Fruit fly (Drosophila melanogaster) whole organism, prepupa: ENCODE results near the gene CG43288.
A peak's percentile ranks its signal among the peaks of the same experiment; 100 is the strongest.

Experiments
- Blimp-1 ChIP-seq: fragments of 200-800 bp; sonication (Bioruptor generic); optimal IDR thresholded peaks from 3 replicates; lab custom pipeline; 2017; ENCODE audit warnings: missing biosample characterization, missing genetic modification characterization, mild to moderate bottlenecking, moderate library complexity, missing genetic modification reagents
- CG10631 ChIP-seq: fragments of 200-800 bp; sonication (Bioruptor generic); optimal IDR thresholded peaks from 2 replicates; lab custom pipeline; 2016; ENCODE audit warnings: missing biosample characterization, missing genetic modification characterization
- CG10669 ChIP-seq: fragments of 200-800 bp; sonication (Bioruptor generic); optimal IDR thresholded peaks from 3 replicates; lab custom pipeline; 2018; ENCODE audit warnings: missing biosample characterization, mild to moderate bottlenecking, missing genetic modification characterization, moderate library complexity
- CG11294 ChIP-seq: fragments of 200-800 bp; sonication (Bioruptor generic); IDR thresholded peaks from 2 replicates; pipeline ENCODE4 v1.3.6; 2022; ENCODE audit warnings: missing biosample characterization, missing genetic modification characterization
- CG11762 ChIP-seq: fragments of 200-800 bp; sonication (Bioruptor generic); optimal IDR thresholded peaks from 3 replicates; lab custom pipeline; 2016; ENCODE audit warnings: missing biosample characterization, missing genetic modification characterization; ENCODE audit not compliant: insufficient read depth
- CG1621 ChIP-seq: fragments of 200-800 bp; sonication (Bioruptor generic); optimal IDR thresholded peaks from 3 replicates; lab custom pipeline; 2018; ENCODE audit warnings: missing biosample characterization, mild to moderate bottlenecking, missing genetic modification characterization
- CG3032 ChIP-seq: fragments of 200-800 bp; optimal IDR thresholded peaks from 2 replicates; lab custom pipeline; 2019; ENCODE audit warnings: missing biosample characterization, mild to moderate bottlenecking, missing genetic modification characterization, moderate library complexity
- CG31627 ChIP-seq: fragments of 200-800 bp; sonication (Bioruptor generic); optimal IDR thresholded peaks from 3 replicates; lab custom pipeline; 2016; ENCODE audit warnings: missing biosample characterization, missing genetic modification characterization
- CG32006 ChIP-seq: fragments of 200-800 bp; sonication (Bioruptor generic); optimal IDR thresholded peaks from 3 replicates; lab custom pipeline; 2017; ENCODE audit warnings: missing biosample characterization, mild to moderate bottlenecking, missing genetic modification characterization
- CG4318 ChIP-seq: fragments of 200-800 bp; sonication (Bioruptor generic); optimal IDR thresholded peaks from 3 replicates; lab custom pipeline; 2017; ENCODE audit warnings: missing biosample characterization, mild to moderate bottlenecking, missing genetic modification characterization
- CG6163 ChIP-seq: fragments of 200-800 bp; sonication (Bioruptor generic); IDR thresholded peaks from 3 replicates; pipeline ENCODE4 v1.3.6; 2022; ENCODE audit warnings: missing biosample characterization, missing genetic modification characterization
- CG6276 ChIP-seq: fragments of 200-800 bp; sonication (Bioruptor generic); optimal IDR thresholded peaks from 2 replicates; lab custom pipeline; 2017; ENCODE audit warnings: missing biosample characterization, mild to moderate bottlenecking, missing genetic modification characterization
- CG6808 ChIP-seq: fragments of 200-800 bp; sonication (Bioruptor generic); optimal IDR thresholded peaks from 3 replicates; lab custom pipeline; 2017; ENCODE audit warnings: missing biosample characterization, missing genetic modification characterization, mild to moderate bottlenecking, moderate library complexity, missing genetic modification reagents
- CG8119 ChIP-seq: fragments of 200-800 bp; sonication (Bioruptor generic); IDR thresholded peaks from 3 replicates; pipeline ENCODE4 v1.3.6; 2022; ENCODE audit warnings: missing biosample characterization, missing genetic modification characterization
- CG8319 ChIP-seq: fragments of 200-800 bp; sonication (Bioruptor generic); optimal IDR thresholded peaks from 3 replicates; lab custom pipeline; 2016; ENCODE audit warnings: missing biosample characterization, missing genetic modification characterization
- CG8632 ChIP-seq: fragments of 200-800 bp; sonication (Bioruptor generic); optimal IDR thresholded peaks from 3 replicates; lab custom pipeline; 2016; ENCODE audit warnings: missing biosample characterization, missing genetic modification characterization
- CG9139 ChIP-seq: fragments of 200-800 bp; sonication (Bioruptor generic); optimal IDR thresholded peaks from 3 replicates; lab custom pipeline; 2017; ENCODE audit warnings: missing biosample characterization, mild to moderate bottlenecking, missing genetic modification characterization
- Eip75B ChIP-seq: fragments of 200-800 bp; sonication (Bioruptor generic); optimal IDR thresholded peaks from 3 replicates; lab custom pipeline; 2016; ENCODE audit warnings: missing biosample characterization, missing genetic modification characterization
- Eip78C ChIP-seq: fragments of 200-800 bp; sonication (Bioruptor generic); peaks from one replicate; lab custom pipeline; 2016; ENCODE audit warnings: missing biosample characterization, missing genetic modification characterization
- Ets96B ChIP-seq: fragments of 200-800 bp; optimal IDR thresholded peaks from 2 replicates; lab custom pipeline; 2019; ENCODE audit warnings: missing biosample characterization, mild to moderate bottlenecking, missing genetic modification characterization, moderate library complexity
- Gug ChIP-seq: fragments of 200-800 bp; sonication (Bioruptor generic); IDR thresholded peaks from 2 replicates; pipeline ENCODE4 v1.3.6; 2022; ENCODE audit warnings: missing biosample characterization, missing genetic modification characterization
- Lpt ChIP-seq: fragments of 200-800 bp; sonication (Bioruptor generic); optimal IDR thresholded peaks from 3 replicates; lab custom pipeline; 2016; ENCODE audit warnings: missing biosample characterization, missing genetic modification characterization
- Met ChIP-seq: fragments of 200-800 bp; sonication (Bioruptor generic); optimal IDR thresholded peaks from 3 replicates; lab custom pipeline; 2016; ENCODE audit warnings: missing biosample characterization, missing genetic modification characterization
- OdsH ChIP-seq: fragments of 200-800 bp; sonication (Bioruptor generic); optimal IDR thresholded peaks from 3 replicates; lab custom pipeline; 2016; ENCODE audit warnings: missing biosample characterization, missing genetic modification characterization
- Smox ChIP-seq: fragments of 200-800 bp; sonication (Bioruptor generic); optimal IDR thresholded peaks from 3 replicates; lab custom pipeline; 2016; ENCODE audit warnings: missing biosample characterization, missing genetic modification characterization
- Sox102F ChIP-seq: fragments of 200-800 bp; sonication (Bioruptor generic); optimal IDR thresholded peaks from 2 replicates; lab custom pipeline; 2016; ENCODE audit warnings: missing biosample characterization, mild to moderate bottlenecking, missing genetic modification characterization
- Sox14 ChIP-seq: fragments of 200-800 bp; sonication (Bioruptor generic); optimal IDR thresholded peaks from 3 replicates; lab custom pipeline; 2016; ENCODE audit warnings: missing biosample characterization, missing genetic modification characterization
- acj6 ChIP-seq: fragments of 200-800 bp; sonication (Bioruptor generic); optimal IDR thresholded peaks from 3 replicates; lab custom pipeline; 2016; ENCODE audit warnings: missing biosample characterization, missing genetic modification characterization
- cyc ChIP-seq: fragments of 200-800 bp; sonication (Bioruptor generic); optimal IDR thresholded peaks from 3 replicates; lab custom pipeline; 2016; ENCODE audit warnings: missing biosample characterization, missing genetic modification characterization
- dac ChIP-seq: fragments of 200-800 bp; sonication (Bioruptor generic); optimal IDR thresholded peaks from 2 replicates; lab custom pipeline; 2017; ENCODE audit warnings: missing biosample characterization, mild to moderate bottlenecking, missing genetic modification characterization
- dsx ChIP-seq: fragments of 200-800 bp; optimal IDR thresholded peaks from 3 replicates; lab custom pipeline; 2019; ENCODE audit warnings: missing biosample characterization, mild to moderate bottlenecking, missing genetic modification characterization, moderate library complexity; ENCODE audit not compliant: poor library complexity, severe bottlenecking
- eg ChIP-seq: fragments of 200-800 bp; sonication (Bioruptor generic); IDR thresholded peaks from 3 replicates; pipeline ENCODE4 v1.3.6; 2022; ENCODE audit warnings: missing biosample characterization, missing genetic modification characterization
- esn ChIP-seq: fragments of 200-800 bp; sonication (Bioruptor generic); optimal IDR thresholded peaks from 2 replicates; lab custom pipeline; 2016; ENCODE audit warnings: missing biosample characterization, mild to moderate bottlenecking, missing genetic modification characterization, moderate library complexity
- fd59A ChIP-seq: fragments of 200-800 bp; sonication (Bioruptor generic); optimal IDR thresholded peaks from 2 replicates; lab custom pipeline; 2017; ENCODE audit warnings: missing biosample characterization, mild to moderate bottlenecking, missing genetic modification characterization, missing genetic modification reagents
- fd85E ChIP-seq: fragments of 200-800 bp; sonication (Bioruptor generic); optimal IDR thresholded peaks from 3 replicates; lab custom pipeline; 2016; ENCODE audit warnings: missing biosample characterization, missing genetic modification characterization
- fkh ChIP-seq: fragments of 200-800 bp; sonication (Bioruptor generic); optimal IDR thresholded peaks from 3 replicates; lab custom pipeline; 2017; ENCODE audit warnings: missing biosample characterization, mild to moderate bottlenecking, missing genetic modification characterization, moderate library complexity
- lz ChIP-seq: fragments of 200-800 bp; sonication (Bioruptor generic); optimal IDR thresholded peaks from 3 replicates; lab custom pipeline; 2016; ENCODE audit warnings: missing biosample characterization, missing genetic modification characterization
- pdm3 ChIP-seq: fragments of 200-800 bp; sonication (Bioruptor generic); optimal IDR thresholded peaks from 3 replicates; lab custom pipeline; 2016; ENCODE audit warnings: missing biosample characterization, missing genetic modification characterization
- salr ChIP-seq, 2 experiments: fragments of 200-800 bp; sonication (Bioruptor generic); optimal IDR thresholded peaks; 3 replicates each; lab custom pipeline; 2016 to 2018; ENCODE audit warnings: missing biosample characterization in 2 of 2, missing genetic modification characterization in 2 of 2, mild to moderate bottlenecking in 1 of 2
- spab ChIP-seq: fragments of 200-800 bp; sonication (Bioruptor generic); optimal IDR thresholded peaks from 2 replicates; lab custom pipeline; 2017; ENCODE audit warnings: missing biosample characterization, mild to moderate bottlenecking, missing genetic modification characterization, missing genetic modification reagents
- ss ChIP-seq, 2 experiments: fragments of 200-800 bp; sonication (Bioruptor generic); optimal IDR thresholded peaks; 2 replicates in 1 of 2; 3 replicates in 1 of 2; lab custom pipeline; 2017 to 2018; ENCODE audit warnings: mild to moderate bottlenecking in 2 of 2, missing biosample characterization in 2 of 2, missing genetic modification characterization in 2 of 2, moderate library complexity in 1 of 2
- svp ChIP-seq: fragments of 200-800 bp; sonication (Bioruptor generic); peaks from one replicate; lab custom pipeline; 2016; ENCODE audit warnings: missing biosample characterization, missing genetic modification characterization
- topi ChIP-seq: fragments of 200-800 bp; sonication (Bioruptor generic); optimal IDR thresholded peaks from 3 replicates; lab custom pipeline; 2016; ENCODE audit warnings: missing biosample characterization, missing genetic modification characterization

CG43288 gene

DNA sequence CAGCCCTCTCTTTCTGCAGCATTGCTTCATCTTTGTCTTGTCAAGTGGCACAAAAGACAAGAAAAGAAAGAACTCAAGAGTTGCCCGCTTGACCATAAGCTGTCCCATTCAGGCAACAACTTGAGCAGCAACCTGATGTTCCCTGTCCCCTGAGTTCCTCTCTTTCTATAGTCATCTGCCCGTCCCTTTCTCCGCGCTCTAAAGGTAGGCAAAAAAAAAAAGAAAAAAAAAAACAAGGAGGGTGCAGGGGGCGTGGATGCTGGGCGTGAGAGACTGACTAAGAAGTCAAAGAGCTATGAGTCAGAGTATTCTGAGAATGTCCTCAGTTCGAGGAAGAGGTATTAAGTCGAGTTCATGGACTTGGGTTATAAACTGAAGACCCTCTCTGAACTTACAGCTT lies 12.2 kb upstream of the CG43288 start:
- TF ChIP-seq CG11762 (GFP tag; lab: Kevin White, UChicago), result no peak
- no peak for TF ChIP-seq CG8632 (GFP tag; lab: Kevin White, UChicago)
- no peak for TF ChIP-seq esn
- TF ChIP-seq CG3032, result peak; percentile 20
- TF ChIP-seq eg (GFP tag; lab: Robert Waterston, UW), result no peak
- peak; percentile 21 for TF ChIP-seq fd59A
- peak; percentile 45 for TF ChIP-seq CG9139 (GFP tag; lab: Kevin White, UChicago)
- TF ChIP-seq spab (GFP tag; lab: Kevin White, UChicago), result peak; percentile 29
- peak; percentile 24 for TF ChIP-seq Eip75B (GFP tag; lab: Kevin White, UChicago)
- TF ChIP-seq CG32006 (GFP tag; lab: Kevin White, UChicago), result no peak
- TF ChIP-seq CG6808 (GFP tag; lab: Kevin White, UChicago), result peak; percentile 61
- TF ChIP-seq Sox14 (GFP tag; lab: Kevin White, UChicago), result peak; percentile 21
- peak; percentile 11 for TF ChIP-seq Lpt (GFP tag; lab: Kevin White, UChicago)
- TF ChIP-seq CG6163 (GFP tag; lab: Robert Waterston, UW), result peak; percentile 25; the same call in 1 of the 3 replicates
- TF ChIP-seq pdm3 (GFP tag; lab: Kevin White, UChicago), result no peak
- peak; percentile 35 for TF ChIP-seq dsx (GFP tag; lab: Kevin White, UChicago)
- no peak for TF ChIP-seq CG11294 (GFP tag; lab: Robert Waterston, UW)
- no peak for TF ChIP-seq CG8319 (GFP tag; lab: Kevin White, UChicago)
- TF ChIP-seq ss (GFP tag; optimal IDR thresholded peaks at IDR 0.05; lab: Kevin White, UChicago), result peak; percentile 51 to 56
- peak; percentile 21 for TF ChIP-seq Ets96B

DNA sequence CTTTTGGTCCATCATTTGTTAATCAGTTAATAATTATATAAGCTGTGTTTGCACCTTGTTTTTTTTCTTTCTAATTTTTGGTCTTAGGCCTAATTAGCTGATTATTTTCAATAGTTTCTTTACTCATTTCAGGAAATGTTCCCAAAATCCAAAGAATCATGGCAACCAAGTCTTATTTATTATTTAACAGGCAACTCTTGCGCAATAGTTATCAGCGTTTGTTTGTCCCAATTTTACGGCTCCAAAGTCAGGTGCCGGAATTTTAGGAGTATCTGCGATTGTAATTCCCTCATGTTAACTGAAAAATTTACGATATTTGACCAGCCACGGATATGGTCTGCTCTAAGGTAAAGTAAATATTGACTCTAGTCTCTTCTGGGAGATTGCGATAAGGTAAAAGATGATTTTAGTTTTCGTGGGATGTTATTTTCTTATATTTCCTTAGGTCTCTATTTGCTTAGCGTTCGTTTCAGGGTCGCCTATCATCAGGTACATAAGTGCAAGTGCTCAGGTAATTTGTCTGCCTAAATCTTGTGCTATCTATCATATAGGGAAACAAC lies 10.5 kb upstream of the CG43288 start:
- peak; percentile 89 for TF ChIP-seq fkh (GFP tag; lab: Kevin White, UChicago)
- no peak for TF ChIP-seq fd59A
- TF ChIP-seq, all 60 proteins: peak for 1

DNA sequence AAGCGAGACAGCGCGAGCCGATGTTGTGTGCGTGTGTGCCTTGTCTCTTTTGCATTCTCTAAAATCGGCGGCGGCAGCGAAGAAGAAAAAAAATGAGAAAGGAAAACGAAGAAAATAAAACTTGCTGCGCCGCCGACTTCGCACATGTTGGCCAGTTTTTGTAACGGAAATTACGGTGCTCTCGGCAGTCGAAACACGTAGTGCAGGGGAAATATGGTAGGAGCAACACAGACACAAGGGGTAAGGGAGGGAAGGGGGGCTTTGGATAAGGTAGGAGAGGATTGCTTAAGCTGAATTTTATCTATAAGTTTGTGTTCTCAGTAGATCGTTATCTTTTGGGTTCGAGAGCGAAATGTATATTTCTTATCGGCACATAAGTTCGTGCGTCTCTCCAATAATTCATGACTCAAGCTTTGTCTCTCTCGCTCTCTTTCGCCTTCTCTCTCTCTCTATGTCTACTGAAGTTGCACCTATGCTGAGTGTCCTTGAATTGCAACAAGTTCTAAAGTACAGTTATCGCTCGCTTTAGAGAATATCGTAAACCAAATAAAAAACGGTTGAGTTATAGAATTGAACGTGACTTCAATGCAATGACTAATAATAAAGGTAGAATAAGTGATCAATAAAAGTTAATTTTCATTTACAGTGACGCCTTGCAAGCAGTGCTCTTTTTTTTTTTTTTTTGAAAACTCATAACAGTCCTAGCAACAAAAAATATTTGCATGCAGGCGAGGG lies 8.9 kb upstream of the CG43288 start:
- 0 out of 2 replicates have a peak, but pooled peaks have one; percentile 23 for TF ChIP-seq Gug (GFP tag; lab: Robert Waterston, UW)
- peak; percentile 26 for TF ChIP-seq OdsH
- TF ChIP-seq Lpt (GFP tag; lab: Kevin White, UChicago), result peak; percentile 5
- TF ChIP-seq CG31627 (GFP tag; lab: Kevin White, UChicago), result no peak
- no peak for TF ChIP-seq fd85E
- TF ChIP-seq salr (GFP tag; optimal IDR thresholded peaks at IDR 0.05; lab: Kevin White, UChicago), result no peak
- TF ChIP-seq CG8319 (GFP tag; lab: Kevin White, UChicago), result no peak
- TF ChIP-seq svp (GFP tag; lab: Kevin White, UChicago), result no peak
- peak; percentile 28 for TF ChIP-seq CG3032
- peak; percentile 29 to 64 for TF ChIP-seq ss (GFP tag; optimal IDR thresholded peaks at IDR 0.05; lab: Kevin White, UChicago)
- TF ChIP-seq topi (GFP tag; lab: Kevin White, UChicago), result no peak
- TF ChIP-seq CG8632 (GFP tag; lab: Kevin White, UChicago), result no peak
- no peak for TF ChIP-seq Eip75B (GFP tag; lab: Kevin White, UChicago)
- TF ChIP-seq CG10631 (GFP tag; lab: Kevin White, UChicago), result peak; percentile 18
- TF ChIP-seq esn, result no peak
- TF ChIP-seq CG4318 (GFP tag; lab: Kevin White, UChicago), result no peak
- TF ChIP-seq CG32006 (GFP tag; lab: Kevin White, UChicago), result peak; percentile 40
- TF ChIP-seq CG9139 (GFP tag; lab: Kevin White, UChicago), result no peak
- peak; percentile 41; the same call in 2 of the 3 replicates for TF ChIP-seq CG8119 (GFP tag; lab: Robert Waterston, UW)
- no peak for TF ChIP-seq Sox102F (GFP tag; lab: Kevin White, UChicago)
- TF ChIP-seq acj6, result peak; percentile 6
- TF ChIP-seq Ets96B, result peak; percentile 11
- TF ChIP-seq CG6276 (GFP tag; lab: Kevin White, UChicago), result peak; percentile 45
- no peak for TF ChIP-seq lz (GFP tag; lab: Kevin White, UChicago)
- TF ChIP-seq Met, result no peak
- TF ChIP-seq cyc (GFP tag; lab: Kevin White, UChicago), result no peak
- TF ChIP-seq pdm3 (GFP tag; lab: Kevin White, UChicago), result peak; percentile 11
- peak; percentile 55; the same call in 2 of the 3 replicates for TF ChIP-seq eg (GFP tag; lab: Robert Waterston, UW)
- no peak for TF ChIP-seq CG1621 (tag; lab: Kevin White, UChicago)
- TF ChIP-seq dac (GFP tag; lab: Kevin White, UChicago), result no peak
- peak; percentile 54 for TF ChIP-seq Eip78C
- no peak for TF ChIP-seq Smox (GFP tag; lab: Kevin White, UChicago)
- TF ChIP-seq CG10669 (GFP tag; lab: Kevin White, UChicago), result peak; percentile 24
- no peak for TF ChIP-seq Blimp-1 (GFP tag; lab: Kevin White, UChicago)
